Fruit fly (Drosophila melanogaster): ENCODE data around the gene eIF3i.

Gene eIF3i

dm6 chr2L:4955094-4955823 is 12.3 kb downstream of the eIF3i start, which contains the start of the genes Jon25Bi and Marcal1:
Jon25Bi (minus strand) TSS chr2L:4955144.
Marcal1 (plus strand) TSS chr2L:4955509.
- TF ChIP-seq CG15710 (tag; optimal IDR thresholded peaks at IDR 0.05) (no peak), CG12605 (GFP tag; IDR thresholded peaks at IDR 0.05) (no peak), CG32121 (GFP tag; IDR thresholded peaks at IDR 0.05) (no peak), CG10348 (GFP tag; IDR thresholded peaks at IDR 0.05) (no peak), Pif1B (GFP tag; optimal IDR thresholded peaks at IDR 0.05) (no peak), fd96Ca (GFP tag; IDR thresholded peaks at IDR 0.05) (no peak), D1 (tag; optimal IDR thresholded peaks at IDR 0.05) (no peak), CG17806 (tag; optimal IDR thresholded peaks at IDR 0.05) (no peak), rn (GFP tag; IDR thresholded peaks at IDR 0.05) (no peak), CG9948 (tag; optimal IDR thresholded peaks at IDR 0.05) (no peak), Ets98B (GFP tag; IDR thresholded peaks at IDR 0.05) (no peak), Snoo (tag; optimal IDR thresholded peaks at IDR 0.05) (no peak), CG8159 (tag; optimal IDR thresholded peaks at IDR 0.05) (no peak), CG13204 (GFP tag; optimal IDR thresholded peaks at IDR 0.05) (no peak), gl (tag; optimal IDR thresholded peaks at IDR 0.05) (no peak), Pif1A (GFP tag; optimal IDR thresholded peaks at IDR 0.05) (no peak), CG4496 (GFP tag; IDR thresholded peaks at IDR 0.05) (no peak)

DNA sequence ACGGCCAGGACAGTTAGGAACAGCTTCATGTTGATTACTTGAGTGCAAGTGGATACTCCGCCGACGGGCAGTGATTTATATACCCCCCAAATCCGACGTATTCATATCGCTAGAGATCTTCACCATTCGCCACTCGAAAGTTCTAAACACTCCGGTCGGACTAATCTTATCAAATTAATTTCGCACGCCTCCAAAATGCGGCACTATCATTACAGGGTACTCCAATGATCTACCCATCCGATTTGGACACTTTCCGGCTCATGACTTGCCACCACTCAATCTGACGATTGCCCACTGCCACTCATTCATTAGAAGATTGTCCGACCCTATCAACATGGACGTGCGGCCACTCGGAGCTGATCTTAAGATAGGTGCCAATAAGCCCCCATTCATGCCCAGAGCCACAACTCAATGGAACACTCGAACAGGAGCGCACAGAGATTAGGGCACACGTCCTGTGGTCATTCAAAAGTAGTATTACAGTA is 14.4 kb downstream of the eIF3i start, which contains the start of gene Jon25Bii:
TSS of gene Jon25Bii (minus strand) at position 51 of the 485 bp plus-strand sequence.
- TF ChIP-seq Pif1B (GFP tag; optimal IDR thresholded peaks at IDR 0.05) (no peak), Snoo (tag; optimal IDR thresholded peaks at IDR 0.05) (no peak), CG4496 (GFP tag; IDR thresholded peaks at IDR 0.05) (no peak), CG10348 (GFP tag; IDR thresholded peaks at IDR 0.05) (no peak), CG15710 (tag; optimal IDR thresholded peaks at IDR 0.05) (no peak), CG9948 (tag; optimal IDR thresholded peaks at IDR 0.05) (no peak), fd96Ca (GFP tag; IDR thresholded peaks at IDR 0.05) (no peak), D1 (tag; optimal IDR thresholded peaks at IDR 0.05) (no peak), CG12605 (GFP tag; IDR thresholded peaks at IDR 0.05) (no peak), CG13204 (GFP tag; optimal IDR thresholded peaks at IDR 0.05) (no peak), CG34367 (tag; optimal IDR thresholded peaks at IDR 0.05) (no peak), CG17806 (tag; optimal IDR thresholded peaks at IDR 0.05) (no peak)

DNA sequence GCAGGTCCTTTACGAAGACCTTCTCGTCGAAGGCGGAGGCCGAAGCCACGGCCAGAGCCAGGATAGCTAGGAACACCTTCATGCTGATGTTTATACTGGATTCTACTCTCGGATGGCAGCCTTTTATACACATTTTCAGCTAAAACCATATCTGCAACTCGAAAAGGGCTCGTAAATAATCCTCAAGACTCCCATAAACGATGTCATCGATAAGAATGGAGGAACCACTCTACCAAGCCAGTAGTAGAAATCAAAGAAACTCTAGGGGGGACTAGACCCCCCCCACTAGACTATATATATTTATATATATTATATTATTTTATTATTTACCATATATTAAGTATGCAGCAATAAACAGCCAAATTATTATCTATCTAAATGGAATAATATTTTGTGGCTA is 16.9 kb downstream of the eIF3i start, which contains the start of gene Jon25Biii:
TSS of gene Jon25Biii (minus strand) at position 101 of the 400 bp plus-strand sequence.
- no peak for TF ChIP-seq CG12605 (GFP tag; IDR thresholded peaks at IDR 0.05)
- TF ChIP-seq D1 (tag; optimal IDR thresholded peaks at IDR 0.05), result no peak
- TF ChIP-seq CG32121 (GFP tag; IDR thresholded peaks at IDR 0.05), result no peak
- no peak for TF ChIP-seq rn (GFP tag; IDR thresholded peaks at IDR 0.05)
- no peak for TF ChIP-seq CG4496 (GFP tag; IDR thresholded peaks at IDR 0.05)

dm6 chr2L:4949453-4950045 is 18.0 kb downstream of the eIF3i start, which contains the start of gene jet:
jet (minus strand) TSS chr2L:4949784.
- no peak for TF ChIP-seq CG14655 (GFP tag; optimal IDR thresholded peaks at IDR 0.05)
- TF ChIP-seq fd96Ca (GFP tag; IDR thresholded peaks at IDR 0.05), result no peak
- no peak for TF ChIP-seq CG13204 (GFP tag; optimal IDR thresholded peaks at IDR 0.05)
- no peak for TF ChIP-seq CG4496 (GFP tag; IDR thresholded peaks at IDR 0.05)
- TF ChIP-seq CG8301 (tag; optimal IDR thresholded peaks at IDR 0.05), result no peak
- TF ChIP-seq rn (GFP tag; IDR thresholded peaks at IDR 0.05), result no peak
- TF ChIP-seq CG34367 (tag; optimal IDR thresholded peaks at IDR 0.05), result no peak
- no peak for TF ChIP-seq EcR (GFP tag; optimal IDR thresholded peaks at IDR 0.05)
- no peak for TF ChIP-seq CG8159 (tag; optimal IDR thresholded peaks at IDR 0.05)
- TF ChIP-seq CG15710 (tag; optimal IDR thresholded peaks at IDR 0.05), result no peak
- no peak for TF ChIP-seq CG9948 (tag; optimal IDR thresholded peaks at IDR 0.05)
- no peak for TF ChIP-seq CG10348 (GFP tag; IDR thresholded peaks at IDR 0.05)
- TF ChIP-seq Snoo (tag; optimal IDR thresholded peaks at IDR 0.05), result no peak
- no peak for TF ChIP-seq Pif1A (GFP tag; optimal IDR thresholded peaks at IDR 0.05)

DNA sequence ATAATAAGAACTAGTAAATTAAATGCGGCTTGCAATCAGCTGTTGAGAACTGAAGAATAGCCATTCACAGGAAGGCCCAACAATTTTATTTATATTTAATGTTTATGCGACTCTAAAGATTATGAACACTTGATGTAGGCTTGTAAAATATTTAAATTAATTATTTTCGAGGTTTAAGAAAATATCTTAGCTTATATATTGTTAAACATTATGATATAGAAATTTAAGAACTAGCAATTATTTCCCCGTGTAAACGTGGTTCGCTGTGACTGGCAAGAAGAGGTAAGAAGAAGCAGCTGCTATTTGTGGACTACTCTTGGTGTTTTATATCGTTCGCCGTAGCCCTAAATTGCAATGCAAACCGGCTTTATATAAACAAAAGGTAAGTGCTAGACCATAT is 22.3 kb downstream of the eIF3i start, which contains the start of the genes mRpL24 and betaggt-I:
TSS of gene mRpL24 (minus strand) at position 62 of the 400 bp plus-strand sequence.
TSS of gene betaggt-I (plus strand) at position 280 of the 400 bp plus-strand sequence.
- peak; percentile 97 for TF ChIP-seq rn (GFP tag; IDR thresholded peaks at IDR 0.05)
- peak; percentile 93 for TF ChIP-seq fd96Ca (GFP tag; IDR thresholded peaks at IDR 0.05)
- TF ChIP-seq Pif1B (GFP tag; optimal IDR thresholded peaks at IDR 0.05), result peak; percentile 91
- TF ChIP-seq CG8159 (tag; optimal IDR thresholded peaks at IDR 0.05), result peak; percentile 97
- TF ChIP-seq CG34367 (tag; optimal IDR thresholded peaks at IDR 0.05), result peak; percentile 97
- TF ChIP-seq CG13204 (GFP tag; optimal IDR thresholded peaks at IDR 0.05), result no peak
- TF ChIP-seq D1 (tag; optimal IDR thresholded peaks at IDR 0.05), result peak; percentile 90
- TF ChIP-seq CG9948 (tag; optimal IDR thresholded peaks at IDR 0.05), result peak; percentile 95
- peak; percentile 98 for TF ChIP-seq CG12605 (GFP tag; IDR thresholded peaks at IDR 0.05)
- TF ChIP-seq CG4496 (GFP tag; IDR thresholded peaks at IDR 0.05), result peak; percentile 99
- TF ChIP-seq Ets98B (GFP tag; IDR thresholded peaks at IDR 0.05), result peak; percentile 97
- peak; percentile 97 for TF ChIP-seq CG17806 (tag; optimal IDR thresholded peaks at IDR 0.05)
- peak; percentile 90 for TF ChIP-seq CG10348 (GFP tag; IDR thresholded peaks at IDR 0.05)
- TF ChIP-seq CG32121 (GFP tag; IDR thresholded peaks at IDR 0.05), result peak; percentile 97
- TF ChIP-seq Snoo (tag; optimal IDR thresholded peaks at IDR 0.05), result peak; percentile 96
- peak; percentile 89 for TF ChIP-seq gl (tag; optimal IDR thresholded peaks at IDR 0.05)
- TF ChIP-seq CG8301 (tag; optimal IDR thresholded peaks at IDR 0.05), result peak; percentile 97
- TF ChIP-seq CG15710 (tag; optimal IDR thresholded peaks at IDR 0.05), result peak; percentile 99
- peak; percentile 93 for TF ChIP-seq Pif1A (GFP tag; optimal IDR thresholded peaks at IDR 0.05)
- peak; percentile 98 for TF ChIP-seq CG14655 (GFP tag; optimal IDR thresholded peaks at IDR 0.05)
- TF ChIP-seq EcR (GFP tag; optimal IDR thresholded peaks at IDR 0.05), result no peak
